Worm (Caenorhabditis elegans) whole organism, young adult: ENCODE results near the gene srd-25.

Experiments used
- F23B12.7 ChIP-seq: sonication (generic microtip); optimal IDR thresholded peaks from 2 replicates; lab custom pipeline; 2017; ENCODE audit warnings: missing genetic modification characterization, mild to moderate bottlenecking, missing compliant biosample characterization, antibody characterized with exemption, moderate library complexity; ENCODE audit not compliant: insufficient read depth
- F55B11.4 ChIP-seq: sonication (generic microtip); optimal IDR thresholded peaks from 2 replicates; lab custom pipeline; 2016; ENCODE audit warnings: missing compliant biosample characterization, missing genetic modification characterization, borderline replicate concordance; ENCODE audit not compliant: insufficient read depth
- T26A5.8 ChIP-seq: sonication (generic microtip); optimal IDR thresholded peaks from 2 replicates; lab custom pipeline; 2016; ENCODE audit warnings: missing genetic modification characterization, missing compliant biosample characterization
- Y56A3A.18 ChIP-seq: fragments of 200-800 bp; sonication (Bioruptor generic); IDR thresholded peaks from 2 replicates; pipeline ENCODE4 v1.3.6; 2022; ENCODE audit warnings: missing genetic modification reagents, missing genetic modification characterization, missing compliant biosample characterization
- ama-1 ChIP-seq, 3 experiments: fragments of 150-350 bp in 1 of 3; sonication (generic microtip) in 2 of 3; optimal IDR thresholded peaks; 2 replicates each; lab custom pipeline; 2014 to 2018; ENCODE audit warnings: missing biosample characterization in 2 of 3, missing genetic modification characterization in 2 of 3, missing genetic modification reagents in 2 of 3
- athp-1 ChIP-seq: sonication (generic microtip); optimal IDR thresholded peaks from 2 replicates; lab custom pipeline; 2017; ENCODE audit warnings: mild to moderate bottlenecking, missing genetic modification characterization, missing compliant biosample characterization
- attf-5 ChIP-seq: fragments of 200-800 bp; sonication (Bioruptor generic); optimal IDR thresholded peaks from 2 replicates; lab custom pipeline; 2018; ENCODE audit warnings: mild to moderate bottlenecking, missing genetic modification characterization, missing compliant biosample characterization
- cebp-1 ChIP-seq, 2 experiments: fragments of 200-800 bp in 1 of 2; sonication (Bioruptor generic) in 1 of 2; sonication (generic microtip) in 1 of 2; IDR thresholded peaks in 1 of 2; optimal IDR thresholded peaks in 1 of 2; 2 replicates each; pipeline versions ENCODE4 v1.3.6 to Lab custom; 2017 to 2022; ENCODE audit warnings: missing compliant biosample characterization in 2 of 2, missing genetic modification characterization in 2 of 2, mild to moderate bottlenecking in 1 of 2, missing genetic modification reagents in 1 of 2, moderate library complexity in 1 of 2
- chd-7 ChIP-seq: sonication (generic microtip); optimal IDR thresholded peaks from 2 replicates; lab custom pipeline; 2016; ENCODE audit warnings: mild to moderate bottlenecking, missing genetic modification characterization, moderate library complexity, missing compliant biosample characterization
- dox-1 ChIP-seq: fragments of 200-800 bp; sonication (Bioruptor generic); IDR thresholded peaks from 2 replicates; pipeline ENCODE4 v1.3.6; 2022; ENCODE audit warnings: missing genetic modification reagents, missing genetic modification characterization, missing compliant biosample characterization
- dpl-1 ChIP-seq: fragments of 150-350 bp; optimal IDR thresholded peaks from 2 replicates; lab custom pipeline; 2014; ENCODE audit warnings: missing biosample characterization, missing genetic modification reagents, missing genetic modification characterization
- hmg-1.2 ChIP-seq: fragments of 200-800 bp; sonication (Bioruptor generic); IDR thresholded peaks from 2 replicates; pipeline ENCODE4 v1.3.6; 2022; ENCODE audit warnings: missing genetic modification reagents, missing genetic modification characterization, missing compliant biosample characterization
- lag-1 ChIP-seq: fragments of 200-800 bp; sonication (Bioruptor generic); IDR thresholded peaks from 2 replicates; pipeline ENCODE4 v1.3.6; 2022; ENCODE audit warnings: missing genetic modification reagents, missing genetic modification characterization, missing compliant biosample characterization
- lin-35 ChIP-seq, 3 experiments: fragments of 150-350 bp in 2 of 3; sonication (generic microtip) in 1 of 3; optimal IDR thresholded peaks; 2 replicates each; lab custom pipeline; 2014 to 2018; ENCODE audit warnings: missing biosample characterization in 3 of 3, missing genetic modification characterization in 3 of 3, missing genetic modification reagents in 3 of 3
- lin-54 ChIP-seq: fragments of 200-800 bp; sonication (Bioruptor generic); optimal IDR thresholded peaks from 2 replicates; lab custom pipeline; 2018; ENCODE audit warnings: mild to moderate bottlenecking, missing genetic modification characterization, missing compliant biosample characterization
- lsl-1 ChIP-seq: fragments of 200-800 bp; sonication (Bioruptor generic); optimal IDR thresholded peaks from 2 replicates; lab custom pipeline; 2018; ENCODE audit warnings: mild to moderate bottlenecking, missing genetic modification characterization, moderate library complexity, missing compliant biosample characterization
- madf-6 ChIP-seq: fragments of 200-800 bp; sonication (Bioruptor generic); IDR thresholded peaks from 2 replicates; pipeline ENCODE4 v1.3.6; 2022; ENCODE audit warnings: missing genetic modification reagents, missing genetic modification characterization, missing compliant biosample characterization
- mcd-1 ChIP-seq: fragments of 200-800 bp; sonication (Bioruptor generic); IDR thresholded peaks from 2 replicates; pipeline ENCODE4 v1.3.6; 2022; ENCODE audit warnings: missing genetic modification reagents, missing genetic modification characterization, missing compliant biosample characterization
- mxl-1 ChIP-seq: sonication (generic microtip); optimal IDR thresholded peaks from 2 replicates; lab custom pipeline; 2016; ENCODE audit warnings: missing genetic modification characterization, missing compliant biosample characterization
- pbrm-1 ChIP-seq: fragments of 200-800 bp; sonication (Bioruptor generic); IDR thresholded peaks from 2 replicates; pipeline ENCODE4 v1.3.6; 2022; ENCODE audit warnings: missing genetic modification reagents, missing genetic modification characterization, missing compliant biosample characterization
- pha-4 ChIP-seq: fragments of 150-350 bp; sonication (generic microtip); optimal IDR thresholded peaks from 2 replicates; lab custom pipeline; 2014; ENCODE audit warnings: missing biosample characterization, missing genetic modification reagents, missing genetic modification characterization
- sdz-38 ChIP-seq: sonication (generic microtip); optimal IDR thresholded peaks from 2 replicates; lab custom pipeline; 2016; ENCODE audit warnings: missing genotype, missing genetic modification characterization, missing compliant biosample characterization
- snpc-1.1 ChIP-seq: sonication (generic microtip); optimal IDR thresholded peaks from 2 replicates; lab custom pipeline; 2017; ENCODE audit warnings: missing genetic modification characterization, mild to moderate bottlenecking, missing compliant biosample characterization, antibody characterized with exemption, moderate library complexity, missing genotype, missing genetic modification reagents; ENCODE audit not compliant: insufficient read depth
- snpc-1.3 ChIP-seq: sonication (generic microtip); optimal IDR thresholded peaks from 2 replicates; lab custom pipeline; 2017; ENCODE audit warnings: missing genetic modification characterization, mild to moderate bottlenecking, missing compliant biosample characterization, antibody characterized with exemption, moderate library complexity, missing genotype, missing genetic modification reagents; ENCODE audit not compliant: insufficient read depth
- snpc-3.4 ChIP-seq: sonication (generic microtip); optimal IDR thresholded peaks from 2 replicates; lab custom pipeline; 2017; ENCODE audit warnings: missing genetic modification characterization, mild to moderate bottlenecking, missing compliant biosample characterization, antibody characterized with exemption, moderate library complexity, missing genotype, missing genetic modification reagents
- snpc-4 ChIP-seq, 5 experiments: fragments of 150-350 bp in 1 of 5; sonication (generic microtip) in 4 of 5; optimal IDR thresholded peaks; 2 replicates each; lab custom pipeline; 2014 to 2018; ENCODE audit warnings: missing genetic modification characterization in 5 of 5, missing biosample characterization in 3 of 5, antibody characterized with exemption in 2 of 5, mild to moderate bottlenecking in 2 of 5, missing compliant biosample characterization in 2 of 5, missing genotype in 2 of 5, moderate library complexity in 2 of 5, missing genetic modification reagents in 1 of 5
- zfh-2 ChIP-seq: fragments of 200-800 bp; sonication (Bioruptor generic); conservative IDR thresholded peaks from 2 replicates; pipeline ENCODE4 v1.3.6; 2022; ENCODE audit warnings: missing genetic modification reagents, missing genetic modification characterization, missing compliant biosample characterization
- ztf-18 ChIP-seq: sonication (generic microtip); optimal IDR thresholded peaks from 2 replicates; lab custom pipeline; 2016; ENCODE audit warnings: missing genotype, mild to moderate bottlenecking, missing genetic modification characterization, missing compliant biosample characterization
- ztf-6 ChIP-seq: fragments of 200-800 bp; sonication (Bioruptor generic); IDR thresholded peaks from 2 replicates; pipeline ENCODE4 v1.3.6; 2022; ENCODE audit warnings: missing genetic modification reagents, missing genetic modification characterization, missing compliant biosample characterization

The srd-25 gene

ce11 chrV:7631732-7632131, at the start of gene srd-25:
Gene srd-25 (plus strand): TSS chrV:7632032.
- no peak for TF ChIP-seq athp-1 (tag; lab: Kevin White, UChicago)

- TF ChIP-seq mxl-1 (tag; lab: Kevin White, UChicago) (no peak), dox-1 (GFP tag; lab: Robert Waterston, UW) (0 out of 2 replicates have a peak, but pooled peaks have one; percentile 27), pbrm-1 (GFP tag; lab: Robert Waterston, UW) (no peak), F23B12.7 (peak; percentile 45), snpc-4 (GFP tag; optimal IDR thresholded peaks at IDR 0.05; lab: Kevin White, UChicago) (no peak), snpc-4 (tag; optimal IDR thresholded peaks at IDR 0.05; lab: Kevin White, UChicago) (peak in 3 of 4 experiments; percentile 12 to 34 (median 18)), ztf-18 (tag; lab: Kevin White, UChicago) (peak; percentile 29), lin-54 (GFP tag; lab: Kevin White, UChicago) (peak; percentile 30), lin-35 (GFP tag; optimal IDR thresholded peaks at IDR 0.05; lab: Kevin White, UChicago) (peak in 1 of 3 experiments; percentile 50), zfh-2 (no peak), attf-5 (GFP tag; lab: Kevin White, UChicago) (peak; percentile 91), snpc-1.3 (tag; lab: Kevin White, UChicago) (peak; percentile 60), snpc-1.1 (peak; percentile 12), ztf-6 (GFP tag; lab: Robert Waterston, UW) (no peak), T26A5.8 (tag; lab: Kevin White, UChicago) (no peak), lsl-1 (GFP tag; lab: Kevin White, UChicago) (peak; percentile 28), snpc-3.4 (peak; percentile 35), mcd-1 (peak; percentile 95), hmg-1.2 (GFP tag; lab: Robert Waterston, UW) (peak; percentile 98), madf-6 (peak; percentile 60)
- TF ChIP-seq, all 124 proteins: peak for 14
Measured at ce11 chrV:7587637-7588036, 44.2 kb upstream of the srd-25 start, which contains the start of the genes F19F10.11 and C50E3.5. Gene F19F10.11 (minus strand): TSS chrV:7587704. Gene C50E3.5 (plus strand): TSS chrV:7587996.

ce11 chrV:7590454-7590853, 41.4 kb upstream of the srd-25 start, which contains the start of gene C50E3.6:
Gene C50E3.6 (minus strand): TSS chrV:7590554.
- TF ChIP-seq chd-7 (tag; lab: Kevin White, UChicago), result no peak
- no peak for TF ChIP-seq F55B11.4 (tag; lab: Kevin White, UChicago)
- TF ChIP-seq dpl-1, result no peak
- no peak for TF ChIP-seq lin-54 (GFP tag; lab: Kevin White, UChicago)
- no peak for TF ChIP-seq Y56A3A.18 (GFP tag; lab: Robert Waterston, UW)
- TF ChIP-seq lag-1 (GFP tag; lab: Robert Waterston, UW), result no peak
- TF ChIP-seq sdz-38 (tag; lab: Kevin White, UChicago), result no peak
- TF ChIP-seq cebp-1 (GFP tag; IDR thresholded peaks at IDR 0.05; lab: Robert Waterston, UW), result no peak
- no peak for TF ChIP-seq cebp-1 (tag; optimal IDR thresholded peaks at IDR 0.05; lab: Kevin White, UChicago)
- TF ChIP-seq dox-1 (GFP tag; lab: Robert Waterston, UW), result no peak
- TF ChIP-seq ama-1 (optimal IDR thresholded peaks at IDR 0.05; lab: Kevin White, UChicago), result no peak
- no peak for TF ChIP-seq ama-1 (GFP tag; optimal IDR thresholded peaks at IDR 0.05; lab: Kevin White, UChicago)

- TF ChIP-seq pha-4 (no peak), snpc-4 (GFP tag; optimal IDR thresholded peaks at IDR 0.05; lab: Kevin White, UChicago) (no peak), snpc-4 (tag; optimal IDR thresholded peaks at IDR 0.05; lab: Kevin White, UChicago) (peak in 2 of 4 experiments; percentile 72 to 81), snpc-1.1 (peak; percentile 59)
Measured at ce11 chrV:7595132-7595531, 36.7 kb upstream of the srd-25 start.
